Fruit fly (Drosophila melanogaster) whole organism, embryonic: ENCODE measurements around the gene tank.

Experiments used
- CG10431 ChIP-seq: fragments of 200-800 bp; sonication (Bioruptor generic); optimal IDR thresholded peaks from 3 replicates; lab custom pipeline; 2018; ENCODE audit warnings: missing biosample characterization, mild to moderate bottlenecking, missing genetic modification characterization
- CG11723 ChIP-seq: fragments of 200-800 bp; sonication (Bioruptor generic); optimal IDR thresholded peaks from 2 replicates; lab custom pipeline; 2017; ENCODE audit warnings: missing biosample characterization, mild to moderate bottlenecking, missing genetic modification characterization
- CG12104 ChIP-seq: fragments of 200-800 bp; sonication (Bioruptor generic); optimal IDR thresholded peaks from 3 replicates; lab custom pipeline; 2016; ENCODE audit warnings: missing biosample characterization, missing genetic modification characterization
- CG12219 ChIP-seq: fragments of 200-800 bp; sonication (Bioruptor generic); optimal IDR thresholded peaks from 3 replicates; lab custom pipeline; 2018; ENCODE audit warnings: missing biosample characterization, mild to moderate bottlenecking, missing genetic modification characterization
- CG13123 ChIP-seq: fragments of 200-800 bp; sonication (Bioruptor generic); optimal IDR thresholded peaks from 2 replicates; lab custom pipeline; 2016; ENCODE audit warnings: missing biosample characterization, missing genetic modification characterization
- CG13424 ChIP-seq: fragments of 200-800 bp; sonication (Bioruptor generic); optimal IDR thresholded peaks from 2 replicates; lab custom pipeline; 2019; ENCODE audit warnings: missing biosample characterization, mild to moderate bottlenecking, missing genetic modification characterization, moderate library complexity
- CG13894 ChIP-seq: fragments of 200-800 bp; sonication (Bioruptor generic); optimal IDR thresholded peaks from 3 replicates; lab custom pipeline; 2018; ENCODE audit warnings: missing biosample characterization, mild to moderate bottlenecking, missing genetic modification characterization, moderate library complexity
- CG15479 ChIP-seq: fragments of 200-800 bp; sonication (Bioruptor generic); optimal IDR thresholded peaks from 3 replicates; lab custom pipeline; 2019; ENCODE audit warnings: missing biosample characterization, mild to moderate bottlenecking, missing genetic modification characterization, moderate library complexity
- CG15601 ChIP-seq: fragments of 200-800 bp; sonication (Bioruptor generic); optimal IDR thresholded peaks from 3 replicates; lab custom pipeline; 2019; ENCODE audit warnings: missing biosample characterization, mild to moderate bottlenecking, missing genetic modification characterization, moderate library complexity
- CG17568 ChIP-seq: fragments of 200-800 bp; sonication (Bioruptor generic); optimal IDR thresholded peaks from 2 replicates; lab custom pipeline; 2018; ENCODE audit warnings: missing biosample characterization, mild to moderate bottlenecking, missing genetic modification characterization, moderate library complexity
- CG18599 ChIP-seq: fragments of 200-800 bp; sonication (Bioruptor generic); optimal IDR thresholded peaks from 3 replicates; lab custom pipeline; 2017; ENCODE audit warnings: missing biosample characterization, missing genetic modification characterization, mild to moderate bottlenecking, moderate library complexity, missing genetic modification reagents
- CG2199 ChIP-seq: fragments of 200-800 bp; sonication (Bioruptor generic); IDR thresholded peaks from 3 replicates; pipeline ENCODE4 v1.3.6; 2022; ENCODE audit warnings: missing biosample characterization, missing genetic modification characterization
- CG3847 ChIP-seq: fragments of 200-800 bp; sonication (Bioruptor generic); IDR thresholded peaks from 2 replicates; pipeline ENCODE4 v1.3.6; 2022; ENCODE audit warnings: missing biosample characterization, missing genetic modification characterization
- CG4424 ChIP-seq: fragments of 200-800 bp; sonication (Bioruptor generic); optimal IDR thresholded peaks from 3 replicates; lab custom pipeline; 2016; ENCODE audit warnings: missing biosample characterization, missing genetic modification characterization
- CG4730 ChIP-seq: fragments of 200-800 bp; sonication (Bioruptor generic); IDR thresholded peaks from 2 replicates; pipeline ENCODE4 v1.3.6; 2022; ENCODE audit warnings: missing biosample characterization, missing genetic modification characterization
- CG6254 ChIP-seq: fragments of 200-800 bp; sonication (Bioruptor generic); optimal IDR thresholded peaks from 3 replicates; lab custom pipeline; 2017; ENCODE audit warnings: mild to moderate bottlenecking, missing biosample characterization, missing genetic modification reagents, missing genetic modification characterization
- CG7357 ChIP-seq: fragments of 200-800 bp; sonication (Bioruptor generic); IDR thresholded peaks from 3 replicates; pipeline ENCODE4 v1.3.6; 2022; ENCODE audit warnings: missing biosample characterization, missing genetic modification characterization
- CG8765 ChIP-seq: fragments of 200-800 bp; sonication (Bioruptor generic); IDR thresholded peaks from 2 replicates; pipeline ENCODE4 v1.3.6; 2022; ENCODE audit warnings: missing biosample characterization, missing genetic modification characterization
- CG9797 ChIP-seq: fragments of 200-800 bp; sonication (Bioruptor generic); optimal IDR thresholded peaks from 3 replicates; lab custom pipeline; 2018; ENCODE audit warnings: missing biosample characterization, mild to moderate bottlenecking, missing genetic modification characterization
- CHES-1-like ChIP-seq: fragments of 200-800 bp; sonication (Bioruptor generic); optimal IDR thresholded peaks from 2 replicates; lab custom pipeline; 2016; ENCODE audit warnings: missing biosample characterization, missing genetic modification characterization
- CkIIα-i1 ChIP-seq: fragments of 200-800 bp; sonication (Bioruptor generic); IDR thresholded peaks from 2 replicates; pipeline ENCODE4 v1.3.6; 2022; ENCODE audit warnings: missing biosample characterization, missing genetic modification characterization
- Dbx ChIP-seq: fragments of 200-800 bp; sonication (Bioruptor generic); IDR thresholded peaks from 3 replicates; pipeline ENCODE4 v1.3.6; 2022; ENCODE audit warnings: missing biosample characterization, missing genetic modification characterization
- Gug ChIP-seq: fragments of 200-800 bp; sonication (Bioruptor generic); IDR thresholded peaks from 4 replicates; pipeline ENCODE4 v1.3.6; 2022; ENCODE audit warnings: missing biosample characterization, missing genetic modification characterization
- HHEX ChIP-seq: fragments of 200-800 bp; sonication (Bioruptor generic); optimal IDR thresholded peaks from 3 replicates; lab custom pipeline; 2017; ENCODE audit warnings: missing biosample characterization, mild to moderate bottlenecking, missing genetic modification characterization, missing genetic modification reagents
- HLH4C ChIP-seq: fragments of 200-800 bp; sonication (Bioruptor generic); IDR thresholded peaks from 3 replicates; pipeline ENCODE4 v1.3.6; 2022; ENCODE audit warnings: missing biosample characterization, missing genetic modification characterization; ENCODE audit not compliant: partially characterized antibody
- Hey ChIP-seq: fragments of 200-800 bp; sonication (Bioruptor generic); optimal IDR thresholded peaks from 3 replicates; lab custom pipeline; 2018; ENCODE audit warnings: missing biosample characterization, mild to moderate bottlenecking, missing genetic modification characterization
- Hsf ChIP-seq: fragments of 200-800 bp; sonication (Bioruptor generic); optimal IDR thresholded peaks from 3 replicates; lab custom pipeline; 2016; ENCODE audit warnings: missing biosample characterization, missing genetic modification characterization
- Kr ChIP-seq: fragments of 200-800 bp; sonication (Bioruptor generic); optimal IDR thresholded peaks from 2 replicates; lab custom pipeline; 2017; ENCODE audit warnings: missing biosample characterization, mild to moderate bottlenecking, missing genetic modification characterization
- MESR4 ChIP-seq: fragments of 200-800 bp; sonication (Bioruptor generic); optimal IDR thresholded peaks from 2 replicates; lab custom pipeline; 2018; ENCODE audit warnings: missing biosample characterization, mild to moderate bottlenecking, missing genetic modification characterization, moderate library complexity
- Med ChIP-seq: fragments of 200-800 bp; sonication (Bioruptor generic); peaks from one replicate; lab custom pipeline; 2016; ENCODE audit warnings: missing biosample characterization, missing genetic modification characterization, mild to moderate bottlenecking, inconsistent platforms, moderate library complexity
- Myb ChIP-seq: fragments of 200-800 bp; sonication (Bioruptor generic); optimal IDR thresholded peaks from 2 replicates; lab custom pipeline; 2016; ENCODE audit warnings: missing biosample characterization, missing genetic modification characterization
- NFAT ChIP-seq: fragments of 200-800 bp; sonication (Bioruptor generic); IDR thresholded peaks from 2 replicates; pipeline ENCODE4 v1.3.6; 2022; ENCODE audit warnings: missing biosample characterization, missing genetic modification characterization
- Neu2 ChIP-seq: fragments of 200-800 bp; sonication (Bioruptor generic); optimal IDR thresholded peaks from 3 replicates; lab custom pipeline; 2016; ENCODE audit warnings: missing biosample characterization, missing genetic modification characterization, borderline replicate concordance
- PHDP ChIP-seq: fragments of 200-800 bp; sonication (Bioruptor generic); optimal IDR thresholded peaks from 3 replicates; lab custom pipeline; 2018; ENCODE audit warnings: missing biosample characterization, mild to moderate bottlenecking, missing genetic modification characterization, moderate library complexity
- Rfx ChIP-seq: fragments of 200-800 bp; sonication (Bioruptor generic); IDR thresholded peaks from 2 replicates; pipeline ENCODE4 v1.3.6; 2022; ENCODE audit warnings: missing biosample characterization, missing genetic modification characterization
- Sox100B ChIP-seq: fragments of 200-800 bp; sonication (Bioruptor generic); optimal IDR thresholded peaks from 3 replicates; lab custom pipeline; 2018; ENCODE audit warnings: missing biosample characterization, mild to moderate bottlenecking, missing genetic modification characterization
- bbx ChIP-seq: fragments of 200-800 bp; sonication (Bioruptor generic); IDR thresholded peaks from 2 replicates; pipeline ENCODE4 v1.3.6; 2022; ENCODE audit warnings: missing biosample characterization, missing genetic modification characterization; ENCODE audit not compliant: partially characterized antibody
- cato ChIP-seq: fragments of 200-800 bp; sonication (Bioruptor generic); optimal IDR thresholded peaks from 2 replicates; lab custom pipeline; 2016; ENCODE audit warnings: missing biosample characterization, missing genetic modification characterization, borderline replicate concordance
- dimm ChIP-seq: fragments of 200-800 bp; sonication (Bioruptor generic); IDR thresholded peaks from 2 replicates; pipeline ENCODE4 v1.3.6; 2022; ENCODE audit warnings: missing biosample characterization, missing genetic modification characterization
- dysf ChIP-seq: fragments of 200-800 bp; sonication (Bioruptor generic); IDR thresholded peaks from 3 replicates; pipeline ENCODE4 v1.3.6; 2022; ENCODE audit warnings: missing biosample characterization, missing genetic modification characterization
- insv ChIP-seq, 2 experiments: fragments of 200-800 bp; sonication (Bioruptor generic); optimal IDR thresholded peaks; 3 replicates each; lab custom pipeline; 2016 to 2018; ENCODE audit warnings: missing biosample characterization in 2 of 2, missing genetic modification characterization in 2 of 2
- inv ChIP-seq: fragments of 200-800 bp; sonication (Bioruptor generic); IDR thresholded peaks from 2 replicates; pipeline ENCODE4 v1.3.6; 2022; ENCODE audit warnings: missing biosample characterization, missing genetic modification characterization; ENCODE audit not compliant: partially characterized antibody
- knrl ChIP-seq: fragments of 200-800 bp; sonication (Bioruptor generic); IDR thresholded peaks from 3 replicates; pipeline ENCODE4 v1.3.6; 2022; ENCODE audit warnings: missing biosample characterization, missing genetic modification characterization; ENCODE audit not compliant: partially characterized antibody
- nerfin-2 ChIP-seq: fragments of 200-800 bp; sonication (Bioruptor generic); IDR thresholded peaks from 2 replicates; pipeline ENCODE4 v1.3.6; 2022; ENCODE audit warnings: missing biosample characterization, missing genetic modification characterization; ENCODE audit not compliant: partially characterized antibody
- pzg ChIP-seq: fragments of 200-800 bp; sonication (Bioruptor generic); optimal IDR thresholded peaks from 3 replicates; lab custom pipeline; 2018; ENCODE audit warnings: missing biosample characterization, mild to moderate bottlenecking, missing genetic modification characterization, moderate library complexity
- ro ChIP-seq: fragments of 200-800 bp; sonication (Bioruptor generic); IDR thresholded peaks from 2 replicates; pipeline ENCODE4 v1.3.6; 2022; ENCODE audit warnings: missing biosample characterization, missing genetic modification characterization
- row ChIP-seq: fragments of 200-800 bp; sonication (Bioruptor generic); IDR thresholded peaks from 3 replicates; pipeline ENCODE4 v1.3.6; 2022; ENCODE audit warnings: missing biosample characterization, missing genetic modification characterization
- sim ChIP-seq: fragments of 200-800 bp; sonication (Bioruptor generic); IDR thresholded peaks from 2 replicates; pipeline ENCODE4 v1.3.6; 2022; ENCODE audit warnings: missing biosample characterization, missing genetic modification characterization
- stwl ChIP-seq: fragments of 200-800 bp; sonication (Bioruptor generic); optimal IDR thresholded peaks from 3 replicates; lab custom pipeline; 2018; ENCODE audit warnings: missing biosample characterization, mild to moderate bottlenecking, missing genetic modification characterization, moderate library complexity
- tna ChIP-seq: fragments of 200-800 bp; sonication (Bioruptor generic); IDR thresholded peaks from 2 replicates; pipeline ENCODE4 v1.3.6; 2022; ENCODE audit warnings: missing biosample characterization, missing genetic modification characterization; ENCODE audit not compliant: partially characterized antibody
- vnd ChIP-seq: fragments of 200-800 bp; sonication (Bioruptor generic); IDR thresholded peaks from 3 replicates; pipeline ENCODE4 v1.3.6; 2022; ENCODE audit warnings: missing biosample characterization, missing genetic modification characterization; ENCODE audit not compliant: partially characterized antibody

Gene tank

DNA sequence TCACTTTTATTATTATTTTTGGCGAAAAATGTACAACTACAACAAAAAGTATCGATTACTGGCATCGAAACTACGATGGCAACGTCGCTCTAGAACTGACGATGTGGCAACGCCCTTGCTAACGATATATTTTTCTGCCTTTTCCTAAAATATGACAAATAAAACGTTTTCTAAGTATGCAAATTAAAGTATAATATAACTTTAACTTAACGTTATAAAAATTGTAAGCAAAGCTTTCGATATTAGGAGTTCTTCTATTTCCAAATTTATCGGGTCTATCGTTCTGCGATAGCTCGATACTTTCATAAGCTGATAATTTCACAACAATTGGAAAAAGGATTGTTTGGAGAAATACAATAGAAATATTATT lies 45.2 kb upstream of the tank start, which contains the start of the genes Cf2 and CG3008 (continued):
- TF ChIP-seq HHEX (GFP tag; lab: Kevin White, UChicago) (no peak), Kr (GFP tag; lab: Kevin White, UChicago) (no peak), MESR4 (no peak), CG12104 (GFP tag; lab: Kevin White, UChicago) (no peak), Sox100B (GFP tag; lab: Kevin White, UChicago) (no peak), CG2199 (GFP tag; lab: Robert Waterston, UW) (no peak), Med (GFP tag; lab: Kevin White, UChicago) (peak; percentile 58), cato (GFP tag; lab: Kevin White, UChicago) (no peak), CG6254 (no peak), CHES-1-like (no peak), CG3847 (GFP tag; lab: Robert Waterston, UW) (peak; percentile 44; the same call in 1 of the 2 replicates), tna (GFP tag; lab: Robert Waterston, UW) (peak; percentile 70; the same call in 1 of the 2 replicates), CG11723 (GFP tag; lab: Kevin White, UChicago) (no peak), CG17568 (GFP tag; lab: Kevin White, UChicago) (no peak), CG7357 (GFP tag; lab: Robert Waterston, UW) (no peak), Gug (GFP tag; lab: Robert Waterston, UW) (no peak), Hsf (no peak), CkIIα-i1 (GFP tag; lab: Robert Waterston, UW) (no peak), Rfx (no peak), CG9797 (GFP tag; lab: Kevin White, UChicago) (peak; percentile 42), CG18599 (GFP tag; lab: Kevin White, UChicago) (no peak), stwl (tag; lab: Kevin White, UChicago) (peak; percentile 67), ro (GFP tag; lab: Robert Waterston, UW) (no peak), sim (GFP tag; lab: Robert Waterston, UW) (no peak), bbx (GFP tag; lab: Robert Waterston, UW) (peak; percentile 65), row (no peak), pzg (peak; percentile 78), CG13894 (tag; lab: Kevin White, UChicago) (no peak), CG15479 (GFP tag; lab: Kevin White, UChicago) (no peak), CG12219 (no peak), CG8765 (GFP tag; lab: Robert Waterston, UW) (no peak), CG15601 (tag; lab: Kevin White, UChicago) (peak; percentile 19), Hey (tag; lab: Kevin White, UChicago) (no peak), NFAT (no peak), insv (GFP tag; optimal IDR thresholded peaks at IDR 0.05; lab: Kevin White, UChicago) (no peak), nerfin-2 (GFP tag; lab: Robert Waterston, UW) (peak; percentile 75), vnd (GFP tag; lab: Robert Waterston, UW) (peak; percentile 82), knrl (GFP tag; lab: Robert Waterston, UW) (peak; percentile 90), CG13123 (GFP tag; lab: Kevin White, UChicago) (no peak), CG4424 (GFP tag; lab: Kevin White, UChicago) (peak; percentile 3), PHDP (no peak), inv (peak; percentile 76), HLH4C (GFP tag; lab: Robert Waterston, UW) (peak; percentile 88), Dbx (no peak), CG10431 (no peak), dysf (GFP tag; lab: Robert Waterston, UW) (no peak), Myb (GFP tag; lab: Kevin White, UChicago) (peak; percentile 33), dimm (no peak), Neu2 (GFP tag; lab: Kevin White, UChicago) (no peak), CG13424 (tag; lab: Kevin White, UChicago) (no peak), CG4730 (GFP tag; lab: Robert Waterston, UW) (no peak)
